Fruit fly (Drosophila melanogaster) whole organism, embryonic: ENCODE data around the gene MRP.

ENCODE experiments used
- Aef1 ChIP-seq: fragments of 200-800 bp; sonication (Bioruptor generic); IDR thresholded peaks from 3 replicates; pipeline ENCODE4 v1.3.6; 2022; ENCODE audit warnings: missing biosample characterization, missing genetic modification characterization
- CG11093 ChIP-seq: fragments of 200-800 bp; sonication (Bioruptor generic); IDR thresholded peaks from 3 replicates; pipeline ENCODE4 v1.3.6; 2022; ENCODE audit warnings: missing biosample characterization, missing genetic modification characterization
- CG11247 ChIP-seq: fragments of 200-800 bp; sonication (Bioruptor generic); IDR thresholded peaks from 2 replicates; pipeline ENCODE4 v1.3.6; 2022; ENCODE audit warnings: missing biosample characterization, missing genetic modification characterization
- CG12155 ChIP-seq: fragments of 200-800 bp; sonication (Bioruptor generic); optimal IDR thresholded peaks from 3 replicates; lab custom pipeline; 2016; ENCODE audit warnings: missing biosample characterization, missing genetic modification characterization
- CG14965 ChIP-seq: fragments of 200-800 bp; sonication (Bioruptor generic); optimal IDR thresholded peaks from 2 replicates; lab custom pipeline; 2016; ENCODE audit warnings: missing biosample characterization, missing genetic modification characterization, borderline replicate concordance
- CG15011 ChIP-seq: fragments of 200-800 bp; sonication (Bioruptor generic); optimal IDR thresholded peaks from 3 replicates; lab custom pipeline; 2018; ENCODE audit warnings: missing biosample characterization, mild to moderate bottlenecking, missing genetic modification characterization
- CG15269 ChIP-seq: fragments of 200-800 bp; sonication (Bioruptor generic); optimal IDR thresholded peaks from 2 replicates; lab custom pipeline; 2018; ENCODE audit warnings: missing biosample characterization, mild to moderate bottlenecking, missing genetic modification characterization, moderate library complexity
- CG2129 ChIP-seq: fragments of 200-800 bp; sonication (Bioruptor generic); IDR thresholded peaks from 2 replicates; pipeline ENCODE4 v1.3.6; 2022; ENCODE audit warnings: missing biosample characterization, missing genetic modification characterization; ENCODE audit not compliant: partially characterized antibody
- CG30403 ChIP-seq: fragments of 200-800 bp; sonication (Bioruptor generic); optimal IDR thresholded peaks from 3 replicates; lab custom pipeline; 2016; ENCODE audit warnings: missing biosample characterization, missing genetic modification characterization
- CG3065 ChIP-seq: fragments of 200-800 bp; sonication (Bioruptor generic); optimal IDR thresholded peaks from 2 replicates; lab custom pipeline; 2016; ENCODE audit warnings: missing biosample characterization, missing genetic modification characterization
- CG31388 ChIP-seq: fragments of 200-800 bp; sonication (Bioruptor generic); optimal IDR thresholded peaks from 2 replicates; lab custom pipeline; 2016; ENCODE audit warnings: missing biosample characterization, missing genetic modification characterization
- CG33557 ChIP-seq: fragments of 200-800 bp; sonication (Bioruptor generic); optimal IDR thresholded peaks from 2 replicates; lab custom pipeline; 2019; ENCODE audit warnings: missing biosample characterization, mild to moderate bottlenecking, missing genetic modification characterization, moderate library complexity
- CG3838 ChIP-seq: fragments of 200-800 bp; sonication (Bioruptor generic); optimal IDR thresholded peaks from 3 replicates; lab custom pipeline; 2016; ENCODE audit warnings: missing biosample characterization, missing genetic modification characterization
- CG4328 ChIP-seq: fragments of 200-800 bp; sonication (Bioruptor generic); optimal IDR thresholded peaks from 3 replicates; lab custom pipeline; 2017; ENCODE audit warnings: missing biosample characterization, missing genetic modification reagents, missing genetic modification characterization
- CG4854 ChIP-seq: fragments of 200-800 bp; sonication (Bioruptor generic); optimal IDR thresholded peaks from 2 replicates; lab custom pipeline; 2016; ENCODE audit warnings: missing biosample characterization, missing genetic modification characterization, inconsistent platforms
- CG8388 ChIP-seq: fragments of 200-800 bp; sonication (Bioruptor generic); optimal IDR thresholded peaks from 2 replicates; lab custom pipeline; 2019; ENCODE audit warnings: missing biosample characterization, mild to moderate bottlenecking, missing genetic modification characterization, moderate library complexity
- CG9437 ChIP-seq: fragments of 200-800 bp; sonication (Bioruptor generic); optimal IDR thresholded peaks from 2 replicates; lab custom pipeline; 2018; ENCODE audit warnings: missing biosample characterization, mild to moderate bottlenecking, missing genetic modification characterization
- CHES-1-like ChIP-seq: fragments of 200-800 bp; sonication (Bioruptor generic); optimal IDR thresholded peaks from 2 replicates; lab custom pipeline; 2016; ENCODE audit warnings: missing biosample characterization, missing genetic modification characterization
- D19A ChIP-seq: fragments of 200-800 bp; optimal IDR thresholded peaks from 3 replicates; lab custom pipeline; 2019; ENCODE audit warnings: missing biosample characterization, mild to moderate bottlenecking, missing genetic modification characterization, moderate library complexity
- Dfd ChIP-seq, 2 experiments: fragments of >200 bp; optimal IDR thresholded peaks; 2 replicates each; lab custom pipeline; 2017; ENCODE audit warnings: missing biosample characterization in 2 of 2, missing genetic modification characterization in 2 of 2
- Doc2 ChIP-seq: fragments of 200-800 bp; sonication (Bioruptor generic); IDR thresholded peaks from 2 replicates; pipeline ENCODE4 v1.3.6; 2022; ENCODE audit warnings: missing biosample characterization, missing genetic modification characterization
- E2f1 ChIP-seq: fragments of 200-800 bp; sonication (Bioruptor generic); IDR thresholded peaks from 2 replicates; pipeline ENCODE4 v1.3.6; 2022; ENCODE audit warnings: missing biosample characterization, missing genetic modification characterization
- Fer2 ChIP-seq: fragments of 200-800 bp; sonication (Bioruptor generic); optimal IDR thresholded peaks from 2 replicates; lab custom pipeline; 2018; ENCODE audit warnings: missing biosample characterization, mild to moderate bottlenecking, missing genetic modification characterization, moderate library complexity
- GATAe ChIP-seq: fragments of 200-800 bp; sonication (Bioruptor generic); conservative IDR thresholded peaks from 2 replicates; pipeline ENCODE4 v1.3.6; 2022; ENCODE audit warnings: missing biosample characterization, missing genetic modification characterization
- Gug ChIP-seq: fragments of 200-800 bp; sonication (Bioruptor generic); IDR thresholded peaks from 4 replicates; pipeline ENCODE4 v1.3.6; 2022; ENCODE audit warnings: missing biosample characterization, missing genetic modification characterization
- H2.0 ChIP-seq: fragments of 200-800 bp; sonication (Bioruptor generic); IDR thresholded peaks from 2 replicates; pipeline ENCODE4 v1.3.6; 2022; ENCODE audit warnings: missing biosample characterization, missing genetic modification characterization
- NK7.1 ChIP-seq: fragments of 200-800 bp; sonication (Bioruptor generic); optimal IDR thresholded peaks from 3 replicates; lab custom pipeline; 2016; ENCODE audit warnings: missing biosample characterization, missing genetic modification characterization
- Neu2 ChIP-seq: fragments of 200-800 bp; sonication (Bioruptor generic); optimal IDR thresholded peaks from 3 replicates; lab custom pipeline; 2016; ENCODE audit warnings: missing biosample characterization, missing genetic modification characterization, borderline replicate concordance
- Nf-YA ChIP-seq: fragments of 200-800 bp; sonication (Bioruptor generic); IDR thresholded peaks from 2 replicates; pipeline ENCODE4 v1.3.6; 2022; ENCODE audit warnings: missing biosample characterization, missing genetic modification characterization
- NfI ChIP-seq: fragments of 200-800 bp; sonication (Bioruptor generic); optimal IDR thresholded peaks from 3 replicates; lab custom pipeline; 2018; ENCODE audit warnings: missing biosample characterization, mild to moderate bottlenecking, missing genetic modification characterization, moderate library complexity
- Sox102F ChIP-seq: fragments of 200-800 bp; sonication (Bioruptor generic); optimal IDR thresholded peaks from 2 replicates; lab custom pipeline; 2018; ENCODE audit warnings: missing biosample characterization, mild to moderate bottlenecking, missing genetic modification characterization, moderate library complexity
- Xrp1 ChIP-seq: fragments of 200-800 bp; sonication (Bioruptor generic); IDR thresholded peaks from 2 replicates; pipeline ENCODE4 v1.3.6; 2022; ENCODE audit warnings: missing biosample characterization, missing genetic modification characterization
- ash1 ChIP-seq: fragments of 200-800 bp; sonication (Bioruptor generic); optimal IDR thresholded peaks from 2 replicates; lab custom pipeline; 2018; ENCODE audit warnings: missing biosample characterization, mild to moderate bottlenecking, missing genetic modification characterization
- az2 ChIP-seq: fragments of 200-800 bp; sonication (Bioruptor generic); optimal IDR thresholded peaks from 3 replicates; lab custom pipeline; 2016; ENCODE audit warnings: missing biosample characterization, missing genetic modification characterization
- bcd ChIP-seq: fragments of 200-800 bp; sonication (Bioruptor generic); optimal IDR thresholded peaks from 2 replicates; lab custom pipeline; 2017; ENCODE audit warnings: missing biosample characterization, mild to moderate bottlenecking, missing genetic modification characterization
- cad ChIP-seq: fragments of >200 bp; optimal IDR thresholded peaks from 2 replicates; lab custom pipeline; 2017; ENCODE audit warnings: missing biosample characterization, missing genetic modification characterization
- chinmo ChIP-seq: fragments of 200-800 bp; sonication (Bioruptor generic); IDR thresholded peaks from 4 replicates; pipeline ENCODE4 v1.3.6; 2022; ENCODE audit warnings: missing biosample characterization, missing genetic modification characterization; ENCODE audit not compliant: partially characterized antibody
- fd64A ChIP-seq: fragments of 200-800 bp; sonication (Bioruptor generic); optimal IDR thresholded peaks from 3 replicates; lab custom pipeline; 2018; ENCODE audit warnings: missing biosample characterization, mild to moderate bottlenecking, missing genetic modification characterization
- ind ChIP-seq: fragments of 200-800 bp; sonication (Bioruptor generic); optimal IDR thresholded peaks from 3 replicates; lab custom pipeline; 2016; ENCODE audit warnings: missing biosample characterization, missing genetic modification characterization
- mirr ChIP-seq: fragments of 200-800 bp; sonication (Bioruptor generic); optimal IDR thresholded peaks from 3 replicates; lab custom pipeline; 2018; ENCODE audit warnings: missing biosample characterization, mild to moderate bottlenecking, missing genetic modification characterization
- oc ChIP-seq: fragments of 200-800 bp; sonication (Bioruptor generic); optimal IDR thresholded peaks from 2 replicates; lab custom pipeline; 2018; ENCODE audit warnings: missing biosample characterization, mild to moderate bottlenecking, missing genetic modification characterization, moderate library complexity
- pb ChIP-seq: fragments of 200-800 bp; sonication (Bioruptor generic); optimal IDR thresholded peaks from 3 replicates; lab custom pipeline; 2016; ENCODE audit warnings: missing biosample characterization, missing genetic modification characterization
- peb ChIP-seq: fragments of 200-800 bp; sonication (Bioruptor generic); IDR thresholded peaks from 2 replicates; pipeline ENCODE4 v1.3.6; 2022; ENCODE audit warnings: missing biosample characterization, missing genetic modification characterization
- ranshi ChIP-seq: fragments of 200-800 bp; sonication (Bioruptor generic); IDR thresholded peaks from 2 replicates; pipeline ENCODE4 v1.3.6; 2022; ENCODE audit warnings: missing biosample characterization, missing genetic modification characterization
- shn ChIP-seq: fragments of 200-800 bp; sonication (Bioruptor generic); optimal IDR thresholded peaks from 3 replicates; lab custom pipeline; 2016; ENCODE audit warnings: missing biosample characterization, missing genetic modification characterization
- sisA ChIP-seq: fragments of 200-800 bp; sonication (Bioruptor generic); IDR thresholded peaks from 2 replicates; pipeline ENCODE4 v1.3.6; 2022; ENCODE audit warnings: missing biosample characterization, missing genetic modification characterization
- slbo ChIP-seq: fragments of 200-800 bp; sonication (Bioruptor generic); IDR thresholded peaks from 2 replicates; pipeline ENCODE4 v1.3.6; 2022; ENCODE audit warnings: missing biosample characterization, missing genetic modification characterization
- tll ChIP-seq, 2 experiments: fragments of 200-800 bp in 1 of 2; fragments of >200 bp in 1 of 2; sonication (Bioruptor generic) in 1 of 2; optimal IDR thresholded peaks; 2 replicates each; lab custom pipeline; 2017 to 2019; ENCODE audit warnings: missing biosample characterization in 2 of 2, missing genetic modification characterization in 2 of 2, mild to moderate bottlenecking in 1 of 2, moderate library complexity in 1 of 2
- tna ChIP-seq: fragments of 200-800 bp; sonication (Bioruptor generic); IDR thresholded peaks from 2 replicates; pipeline ENCODE4 v1.3.6; 2022; ENCODE audit warnings: missing biosample characterization, missing genetic modification characterization; ENCODE audit not compliant: partially characterized antibody
- unpg ChIP-seq: fragments of 200-800 bp; sonication (Bioruptor generic); optimal IDR thresholded peaks from 3 replicates; lab custom pipeline; 2018; ENCODE audit warnings: missing biosample characterization, mild to moderate bottlenecking, missing genetic modification characterization, moderate library complexity

Gene MRP

dm6 chr2L:12704418-12704920 is 14.4 kb upstream of the MRP start, which contains the start of the genes CG5776 and spict (continued):
- TF ChIP-seq E2f1 (GFP tag; lab: Robert Waterston, UW): peak; percentile 81
- TF ChIP-seq Aef1 (GFP tag; lab: Robert Waterston, UW): peak; percentile 83
- peak; percentile 88 for TF ChIP-seq NfI (GFP tag; lab: Kevin White, UChicago)
- peak; percentile 14 for TF ChIP-seq fd64A (GFP tag; lab: Kevin White, UChicago)
- TF ChIP-seq chinmo (GFP tag; lab: Robert Waterston, UW): no peak
- TF ChIP-seq Doc2 (GFP tag; lab: Robert Waterston, UW): no peak
- TF ChIP-seq CG4328 (GFP tag; lab: Kevin White, UChicago): peak; percentile 31
- peak; percentile 22 for TF ChIP-seq CG12155
- peak; percentile 54; the same call in 1 of the 2 replicates for TF ChIP-seq GATAe
- TF ChIP-seq tna (GFP tag; lab: Robert Waterston, UW): no peak; the same call in 1 of the 2 replicates
- no peak for TF ChIP-seq CG3838 (GFP tag; lab: Kevin White, UChicago)
- peak; percentile 87 for TF ChIP-seq CG11247
- peak; percentile 44; the same call in 1 of the 2 replicates for TF ChIP-seq peb (GFP tag; lab: Robert Waterston, UW)
- peak; percentile 45 for TF ChIP-seq D19A (tag; lab: Kevin White, UChicago)
- peak; percentile 92 for TF ChIP-seq slbo (GFP tag; lab: Robert Waterston, UW)
- TF ChIP-seq ranshi (GFP tag; lab: Robert Waterston, UW): peak; percentile 78; the same call in 1 of the 2 replicates
- no peak for TF ChIP-seq CG14965
- TF ChIP-seq CG3065 (GFP tag; lab: Kevin White, UChicago): no peak
- no peak for TF ChIP-seq CG31388 (GFP tag; lab: Kevin White, UChicago)
- TF ChIP-seq bcd (GFP tag; lab: Kevin White, UChicago): peak; percentile 80
- peak; percentile 77 for TF ChIP-seq H2.0 (GFP tag; lab: Robert Waterston, UW)
- TF ChIP-seq CG4854 (GFP tag; lab: Kevin White, UChicago): no peak
- peak; percentile 37 for TF ChIP-seq Fer2 (tag; lab: Kevin White, UChicago)
- TF ChIP-seq pb: no peak
- peak; percentile 57 for TF ChIP-seq CG15011 (GFP tag; lab: Kevin White, UChicago)
- peak; percentile 15 for TF ChIP-seq shn (GFP tag; lab: Kevin White, UChicago)
- TF ChIP-seq oc (tag; lab: Kevin White, UChicago): peak; percentile 53
- no peak for TF ChIP-seq NK7.1 (GFP tag; lab: Kevin White, UChicago)
- peak; percentile 53; the same call in 1 of the 2 replicates for TF ChIP-seq Nf-YA (GFP tag; lab: Robert Waterston, UW)
- peak; percentile 74; the same call in 1 of the 3 replicates for TF ChIP-seq CG11093 (GFP tag; lab: Robert Waterston, UW)
- TF ChIP-seq CG8388 (GFP tag; lab: Kevin White, UChicago): peak; percentile 69
- TF ChIP-seq CG9437 (GFP tag; lab: Kevin White, UChicago): peak; percentile 55
- peak; percentile 30; the same call in 1 of the 2 replicates for TF ChIP-seq sisA (GFP tag; lab: Robert Waterston, UW)
- TF ChIP-seq CG2129: no peak
- TF ChIP-seq CG33557 (GFP tag; lab: Kevin White, UChicago): peak; percentile 60
- TF ChIP-seq CG30403 (GFP tag; lab: Kevin White, UChicago): peak; percentile 81
- TF ChIP-seq CG15269 (tag; lab: Kevin White, UChicago): peak; percentile 75
- TF ChIP-seq Sox102F (GFP tag; lab: Kevin White, UChicago): peak; percentile 80
- peak; percentile 23 for TF ChIP-seq az2 (GFP tag; lab: Kevin White, UChicago)
- no peak for TF ChIP-seq cad (GFP tag; lab: Kevin White, UChicago)
- TF ChIP-seq Xrp1 (GFP tag; lab: Robert Waterston, UW): peak; percentile 89
- TF ChIP-seq Neu2 (GFP tag; lab: Kevin White, UChicago): no peak
- TF ChIP-seq ash1 (GFP tag; lab: Kevin White, UChicago): no peak
- peak; percentile 35 for TF ChIP-seq CHES-1-like
- TF ChIP-seq unpg (GFP tag; lab: Kevin White, UChicago): peak; percentile 82
- peak in 1 of 2 experiments; percentile 70 for TF ChIP-seq tll (GFP tag; optimal IDR thresholded peaks at IDR 0.05; lab: Kevin White, UChicago)
- TF ChIP-seq mirr (GFP tag; lab: Kevin White, UChicago): peak; percentile 1
- TF ChIP-seq Dfd (GFP tag; optimal IDR thresholded peaks at IDR 0.05; lab: Kevin White, UChicago): no peak
- TF ChIP-seq Gug: peak; percentile 46; the same call in 2 of the 4 replicates
- TF ChIP-seq ind (GFP tag; lab: Kevin White, UChicago): peak; percentile 51
